Fruit fly (Drosophila melanogaster): ENCODE measurements around the gene GAPcenA.

Gene GAPcenA

dm6 chr3L:8345182-8345581, 1.2 kb upstream of the GAPcenA start:
- no peak for TF ChIP-seq Rel (GFP tag; optimal IDR thresholded peaks at IDR 0.05)
- no peak for TF ChIP-seq Rel (tag; optimal IDR thresholded peaks at IDR 0.05)

dm6 chr3L:8347346-8347745, 985 bp downstream of the GAPcenA start:
- TF ChIP-seq Hr83 (GFP tag; optimal IDR thresholded peaks at IDR 0.05; ENCODE audit: poor library complexity, severe bottlenecking) (peak; percentile 80), OdsH (GFP tag; optimal IDR thresholded peaks at IDR 0.05) (peak; percentile 20), psq (GFP tag; optimal IDR thresholded peaks at IDR 0.05) (no peak), lola (GFP tag; optimal IDR thresholded peaks at IDR 0.05) (no peak), GATAd (GFP tag; optimal IDR thresholded peaks at IDR 0.05) (no peak)

- TF ChIP-seq brk (GFP tag; optimal IDR thresholded peaks at IDR 0.05) (no peak), usp (GFP tag; optimal IDR thresholded peaks at IDR 0.05) (no peak), h (GFP tag; optimal IDR thresholded peaks at IDR 0.05) (no peak), OdsH (GFP tag; optimal IDR thresholded peaks at IDR 0.05) (no peak), N (GFP tag; optimal IDR thresholded peaks at IDR 0.05) (no peak), Vsx2 (GFP tag; optimal IDR thresholded peaks at IDR 0.05; ENCODE audit: partially characterized antibody) (no peak), Mio (GFP tag; optimal IDR thresholded peaks at IDR 0.05) (no peak), pan (optimal IDR thresholded peaks at IDR 0.05) (no peak), Hnf4 (GFP tag; optimal IDR thresholded peaks at IDR 0.05) (no peak)
Measured at dm6 chr3L:8356196-8356595, 9.8 kb downstream of the GAPcenA start, which contains the start of gene Culd. Gene Culd (minus strand): TSS chr3L:8356296.

dm6 chr3L:8358138-8358537, 11.8 kb downstream of the GAPcenA start:
- TF ChIP-seq Mio (GFP tag; optimal IDR thresholded peaks at IDR 0.05) (no peak), foxo (GFP tag; optimal IDR thresholded peaks at IDR 0.05) (peak in 1 of 2 experiments; percentile 39), OdsH (GFP tag; optimal IDR thresholded peaks at IDR 0.05) (peak; percentile 7), CG9705 (GFP tag; optimal IDR thresholded peaks at IDR 0.05) (peak; percentile 7)

- TF ChIP-seq fru (GFP tag; optimal IDR thresholded peaks at IDR 0.05) (peak; percentile 61), HLH106 (tag; optimal IDR thresholded peaks at IDR 0.05) (no peak), GATAd (GFP tag; optimal IDR thresholded peaks at IDR 0.05) (no peak), Rel (GFP tag; optimal IDR thresholded peaks at IDR 0.05) (no peak), Rel (tag; optimal IDR thresholded peaks at IDR 0.05) (no peak), sv (GFP tag; optimal IDR thresholded peaks at IDR 0.05) (no peak), ey (GFP tag; optimal IDR thresholded peaks at IDR 0.05) (no peak), OdsH (GFP tag; optimal IDR thresholded peaks at IDR 0.05) (no peak), N (GFP tag; optimal IDR thresholded peaks at IDR 0.05) (no peak), usp (GFP tag; optimal IDR thresholded peaks at IDR 0.05) (no peak), Myc (optimal IDR thresholded peaks at IDR 0.05) (no peak), foxo (GFP tag; optimal IDR thresholded peaks at IDR 0.05) (no peak), jim (GFP tag; optimal IDR thresholded peaks at IDR 0.05) (no peak), CG9705 (GFP tag; optimal IDR thresholded peaks at IDR 0.05) (no peak), h (GFP tag; optimal IDR thresholded peaks at IDR 0.05) (peak; percentile 3), Hr78 (GFP tag; optimal IDR thresholded peaks at IDR 0.05) (no peak)
Measured at dm6 chr3L:8358776-8359455, 12.6 kb downstream of the GAPcenA start.

dm6 chr3L:8360063-8360642, 13.8 kb downstream of the GAPcenA start:
- TF ChIP-seq Vsx2 (GFP tag; optimal IDR thresholded peaks at IDR 0.05; ENCODE audit: partially characterized antibody) (no peak), GATAd (GFP tag; optimal IDR thresholded peaks at IDR 0.05) (no peak), Mio (GFP tag; optimal IDR thresholded peaks at IDR 0.05) (no peak), brk (GFP tag; optimal IDR thresholded peaks at IDR 0.05) (no peak), sage (GFP tag; optimal IDR thresholded peaks at IDR 0.05) (no peak), jim (GFP tag; optimal IDR thresholded peaks at IDR 0.05) (peak; percentile 56), Dif (GFP tag; optimal IDR thresholded peaks at IDR 0.05; ENCODE audit: partially characterized antibody) (peak; percentile 22)

dm6 chr3L:8360643-8361110, 14.3 kb downstream of the GAPcenA start, which contains the start of gene Idh:
Gene Idh (minus strand): TSS chr3L:8360906.
- no peak for TF ChIP-seq pan (optimal IDR thresholded peaks at IDR 0.05)
- no peak for TF ChIP-seq Dfd (GFP tag; optimal IDR thresholded peaks at IDR 0.05)
- TF ChIP-seq sage (GFP tag; optimal IDR thresholded peaks at IDR 0.05): no peak
- peak; percentile 61 for TF ChIP-seq Hnf4 (GFP tag; optimal IDR thresholded peaks at IDR 0.05)
- no peak for TF ChIP-seq Myc (optimal IDR thresholded peaks at IDR 0.05)
- no peak for TF ChIP-seq ey (GFP tag; optimal IDR thresholded peaks at IDR 0.05)
- peak; percentile 17 for TF ChIP-seq HLH106 (tag; optimal IDR thresholded peaks at IDR 0.05)
- TF ChIP-seq Hr78 (GFP tag; optimal IDR thresholded peaks at IDR 0.05): no peak
- TF ChIP-seq br (GFP tag; optimal IDR thresholded peaks at IDR 0.05): peak; percentile 25
- TF ChIP-seq tai (GFP tag; optimal IDR thresholded peaks at IDR 0.05): no peak
- peak; percentile 60 for TF ChIP-seq Sp1 (GFP tag; optimal IDR thresholded peaks at IDR 0.05)
- TF ChIP-seq Mio (GFP tag; optimal IDR thresholded peaks at IDR 0.05): no peak
- peak; percentile 76 for TF ChIP-seq Jra (GFP tag; optimal IDR thresholded peaks at IDR 0.05)
- TF ChIP-seq CG32264 (GFP tag; optimal IDR thresholded peaks at IDR 0.05): no peak
- peak; percentile 66 for TF ChIP-seq psq (GFP tag; optimal IDR thresholded peaks at IDR 0.05)
- no peak for TF ChIP-seq GATAd (GFP tag; optimal IDR thresholded peaks at IDR 0.05)
- no peak for TF ChIP-seq dsf (GFP tag; optimal IDR thresholded peaks at IDR 0.05; ENCODE audit: borderline replicate concordance)
- TF ChIP-seq Dif (GFP tag; optimal IDR thresholded peaks at IDR 0.05; ENCODE audit: partially characterized antibody): peak; percentile 86
- peak; percentile 87 for TF ChIP-seq h (GFP tag; optimal IDR thresholded peaks at IDR 0.05)
- TF ChIP-seq brk (GFP tag; optimal IDR thresholded peaks at IDR 0.05): no peak
- TF ChIP-seq usp (GFP tag; optimal IDR thresholded peaks at IDR 0.05): no peak
- peak; percentile 92 for TF ChIP-seq Vsx2 (GFP tag; optimal IDR thresholded peaks at IDR 0.05; ENCODE audit: partially characterized antibody)
- TF ChIP-seq jim (GFP tag; optimal IDR thresholded peaks at IDR 0.05): peak; percentile 46

All from whole organism, wandering third instar larva.